Fruit fly (Drosophila melanogaster): ENCODE results near the gene CG5916.

dm6 chr3R:16186791-16187681, 40.2 kb downstream of the CG5916 start, which contains the start of gene sra:
- TF ChIP-seq CG8478 (optimal IDR thresholded peaks at IDR 0.05) = no peak
- peak; percentile 8 to 42 for TF ChIP-seq CTCF (optimal IDR thresholded peaks at IDR 0.05)
